Fruit fly (Drosophila melanogaster) whole organism, embryonic: ENCODE results near the gene nompC.
A peak's percentile ranks its signal among the peaks of the same experiment; 100 is the strongest.

ENCODE experiments used
- Adf1 ChIP-seq: fragments of 200-800 bp; sonication (Bioruptor generic); IDR thresholded peaks from 2 replicates; pipeline ENCODE4 v1.3.6; 2022; ENCODE audit warnings: missing biosample characterization, missing genetic modification characterization
- Blimp-1 ChIP-seq: fragments of 200-800 bp; sonication (Bioruptor generic); optimal IDR thresholded peaks from 3 replicates; lab custom pipeline; 2018; ENCODE audit warnings: missing biosample characterization, missing genetic modification characterization, mild to moderate bottlenecking, moderate library complexity, missing genetic modification reagents
- CG1024 ChIP-seq: fragments of 200-800 bp; sonication (Bioruptor generic); IDR thresholded peaks from 2 replicates; pipeline ENCODE4 v1.3.6; 2022; ENCODE audit warnings: missing biosample characterization, missing genetic modification characterization
- CG13894 ChIP-seq: fragments of 200-800 bp; sonication (Bioruptor generic); optimal IDR thresholded peaks from 3 replicates; lab custom pipeline; 2018; ENCODE audit warnings: missing biosample characterization, mild to moderate bottlenecking, missing genetic modification characterization, moderate library complexity
- CG15011 ChIP-seq: fragments of 200-800 bp; sonication (Bioruptor generic); optimal IDR thresholded peaks from 3 replicates; lab custom pipeline; 2018; ENCODE audit warnings: missing biosample characterization, mild to moderate bottlenecking, missing genetic modification characterization
- CG1603 ChIP-seq: fragments of 200-800 bp; sonication (Bioruptor generic); optimal IDR thresholded peaks from 2 replicates; lab custom pipeline; 2019; ENCODE audit warnings: missing biosample characterization, mild to moderate bottlenecking, missing genetic modification characterization, moderate library complexity
- CG1647 ChIP-seq: fragments of 200-800 bp; sonication (Bioruptor generic); optimal IDR thresholded peaks from 3 replicates; lab custom pipeline; 2016; ENCODE audit warnings: missing biosample characterization, missing genetic modification characterization
- CG17361 ChIP-seq: fragments of 200-800 bp; sonication (Bioruptor generic); IDR thresholded peaks from 3 replicates; pipeline ENCODE4 v1.3.6; 2022; ENCODE audit warnings: missing biosample characterization, missing genetic modification characterization
- CG2889 ChIP-seq: fragments of 200-800 bp; sonication (Bioruptor generic); IDR thresholded peaks from 3 replicates; pipeline ENCODE4 v1.3.6; 2022; ENCODE audit warnings: missing biosample characterization, missing genetic modification characterization
- CG30403 ChIP-seq: fragments of 200-800 bp; sonication (Bioruptor generic); optimal IDR thresholded peaks from 3 replicates; lab custom pipeline; 2016; ENCODE audit warnings: missing biosample characterization, missing genetic modification characterization
- CG32532 ChIP-seq: fragments of 200-800 bp; sonication (Bioruptor generic); IDR thresholded peaks from 2 replicates; pipeline ENCODE4 v1.3.6; 2022; ENCODE audit warnings: missing biosample characterization, missing genetic modification characterization
- CG4282 ChIP-seq: fragments of 200-800 bp; sonication (Bioruptor generic); optimal IDR thresholded peaks from 2 replicates; lab custom pipeline; 2016; ENCODE audit warnings: missing biosample characterization, missing genetic modification characterization
- CG4730 ChIP-seq: fragments of 200-800 bp; sonication (Bioruptor generic); IDR thresholded peaks from 2 replicates; pipeline ENCODE4 v1.3.6; 2022; ENCODE audit warnings: missing biosample characterization, missing genetic modification characterization
- CG4820 ChIP-seq: fragments of 200-800 bp; sonication (Bioruptor generic); optimal IDR thresholded peaks from 3 replicates; lab custom pipeline; 2016; ENCODE audit warnings: missing biosample characterization, missing genetic modification characterization
- CG5180 ChIP-seq: fragments of 200-800 bp; sonication (Bioruptor generic); optimal IDR thresholded peaks from 3 replicates; lab custom pipeline; 2017; ENCODE audit warnings: missing biosample characterization, missing genetic modification characterization, mild to moderate bottlenecking, moderate library complexity, missing genetic modification reagents
- CG6791 ChIP-seq: fragments of 200-800 bp; sonication (Bioruptor generic); IDR thresholded peaks from 3 replicates; pipeline ENCODE4 v1.3.6; 2022; ENCODE audit warnings: missing biosample characterization, missing genetic modification characterization; ENCODE audit not compliant: partially characterized antibody
- CG6854 ChIP-seq: fragments of 200-800 bp; sonication (Bioruptor generic); optimal IDR thresholded peaks from 3 replicates; lab custom pipeline; 2017; ENCODE audit warnings: missing biosample characterization, mild to moderate bottlenecking, missing genetic modification characterization
- Doc2 ChIP-seq: fragments of 200-800 bp; sonication (Bioruptor generic); IDR thresholded peaks from 2 replicates; pipeline ENCODE4 v1.3.6; 2022; ENCODE audit warnings: missing biosample characterization, missing genetic modification characterization
- Eip74EF ChIP-seq, 2 experiments: fragments of 200-800 bp in 1 of 2; fragments of >200 bp in 1 of 2; sonication (Bioruptor generic) in 1 of 2; optimal IDR thresholded peaks; 2 replicates each; lab custom pipeline; 2017 to 2019; ENCODE audit warnings: missing biosample characterization in 2 of 2, missing genetic modification characterization in 2 of 2, mild to moderate bottlenecking in 1 of 2, moderate library complexity in 1 of 2
- Gug ChIP-seq: fragments of 200-800 bp; sonication (Bioruptor generic); IDR thresholded peaks from 4 replicates; pipeline ENCODE4 v1.3.6; 2022; ENCODE audit warnings: missing biosample characterization, missing genetic modification characterization
- H15 ChIP-seq: fragments of 200-800 bp; sonication (Bioruptor generic); IDR thresholded peaks from 3 replicates; pipeline ENCODE4 v1.3.6; 2022; ENCODE audit warnings: missing biosample characterization, missing genetic modification characterization
- Hand ChIP-seq: fragments of 200-800 bp; sonication (Bioruptor generic); optimal IDR thresholded peaks from 2 replicates; lab custom pipeline; 2017; ENCODE audit warnings: mild to moderate bottlenecking, missing biosample characterization, missing genetic modification reagents, missing genetic modification characterization
- Hsf ChIP-seq: fragments of 200-800 bp; sonication (Bioruptor generic); optimal IDR thresholded peaks from 3 replicates; lab custom pipeline; 2016; ENCODE audit warnings: missing biosample characterization, missing genetic modification characterization
- Lhr ChIP-seq: fragments of 200-800 bp; sonication (Bioruptor generic); optimal IDR thresholded peaks from 3 replicates; lab custom pipeline; 2017; ENCODE audit warnings: mild to moderate bottlenecking, missing biosample characterization, missing genetic modification reagents, missing genetic modification characterization
- Med ChIP-seq: fragments of 200-800 bp; sonication (Bioruptor generic); peaks from one replicate; lab custom pipeline; 2016; ENCODE audit warnings: missing biosample characterization, missing genetic modification characterization, mild to moderate bottlenecking, inconsistent platforms, moderate library complexity
- Nf-YC ChIP-seq: fragments of 200-800 bp; optimal IDR thresholded peaks from 3 replicates; lab custom pipeline; 2019; ENCODE audit warnings: missing biosample characterization, mild to moderate bottlenecking, missing genetic modification characterization, moderate library complexity
- Opbp ChIP-seq: fragments of 200-800 bp; sonication (Bioruptor generic); IDR thresholded peaks from 3 replicates; pipeline ENCODE4 v1.3.6; 2022; ENCODE audit warnings: missing biosample characterization, missing genetic modification characterization; ENCODE audit not compliant: partially characterized antibody
- Poxn ChIP-seq: fragments of 200-800 bp; sonication (Bioruptor generic); IDR thresholded peaks from 2 replicates; pipeline ENCODE4 v1.3.6; 2022; ENCODE audit warnings: missing biosample characterization, missing genetic modification characterization
- Ptx1 ChIP-seq: fragments of 200-800 bp; sonication (Bioruptor generic); IDR thresholded peaks from 2 replicates; pipeline ENCODE4 v1.3.6; 2022; ENCODE audit warnings: missing biosample characterization, missing genetic modification characterization
- Rx ChIP-seq: fragments of 200-800 bp; sonication (Bioruptor generic); IDR thresholded peaks from 2 replicates; pipeline ENCODE4 v1.3.6; 2022; ENCODE audit warnings: missing biosample characterization, missing genetic modification characterization
- Ssrp ChIP-seq: fragments of 200-800 bp; sonication (Bioruptor generic); optimal IDR thresholded peaks from 2 replicates; lab custom pipeline; 2018; ENCODE audit warnings: missing biosample characterization, mild to moderate bottlenecking, missing genetic modification characterization, moderate library complexity
- al ChIP-seq: fragments of 200-800 bp; sonication (Bioruptor generic); IDR thresholded peaks from 2 replicates; pipeline ENCODE4 v1.3.6; 2022; ENCODE audit warnings: missing biosample characterization, missing genetic modification characterization
- corto ChIP-seq: fragments of 200-800 bp; sonication (Bioruptor generic); optimal IDR thresholded peaks from 2 replicates; lab custom pipeline; 2016; ENCODE audit warnings: missing biosample characterization, mild to moderate bottlenecking, missing genetic modification characterization, moderate library complexity
- da ChIP-seq: fragments of 200-800 bp; sonication (Bioruptor generic); optimal IDR thresholded peaks from 2 replicates; lab custom pipeline; 2016; ENCODE audit warnings: missing biosample characterization, missing genetic modification characterization
- dmrt11E ChIP-seq: fragments of 200-800 bp; sonication (Bioruptor generic); optimal IDR thresholded peaks from 3 replicates; lab custom pipeline; 2018; ENCODE audit warnings: missing biosample characterization, mild to moderate bottlenecking, missing genetic modification characterization, moderate library complexity
- hth ChIP-seq: fragments of >200 bp; optimal IDR thresholded peaks from 2 replicates; lab custom pipeline; 2017; ENCODE audit warnings: inconsistent platforms
- jing ChIP-seq: fragments of 200-800 bp; sonication (Bioruptor generic); optimal IDR thresholded peaks from 2 replicates; lab custom pipeline; 2018; ENCODE audit warnings: missing biosample characterization, mild to moderate bottlenecking, missing genetic modification characterization
- nom ChIP-seq: fragments of 200-800 bp; sonication (Bioruptor generic); optimal IDR thresholded peaks from 2 replicates; lab custom pipeline; 2017; ENCODE audit warnings: missing biosample characterization, missing genetic modification characterization, mild to moderate bottlenecking, moderate library complexity, missing genetic modification reagents
- onecut ChIP-seq: fragments of 200-800 bp; sonication (Bioruptor generic); IDR thresholded peaks from 2 replicates; pipeline ENCODE4 v1.3.6; 2022; ENCODE audit warnings: missing biosample characterization, missing genetic modification characterization
- pb ChIP-seq: fragments of 200-800 bp; sonication (Bioruptor generic); optimal IDR thresholded peaks from 3 replicates; lab custom pipeline; 2016; ENCODE audit warnings: missing biosample characterization, missing genetic modification characterization
- pnt ChIP-seq: fragments of 200-800 bp; sonication (Bioruptor generic); optimal IDR thresholded peaks from 3 replicates; lab custom pipeline; 2016; ENCODE audit warnings: missing biosample characterization, missing genetic modification characterization
- ranshi ChIP-seq: fragments of 200-800 bp; sonication (Bioruptor generic); IDR thresholded peaks from 2 replicates; pipeline ENCODE4 v1.3.6; 2022; ENCODE audit warnings: missing biosample characterization, missing genetic modification characterization
- rib ChIP-seq: fragments of 200-800 bp; sonication (Bioruptor generic); IDR thresholded peaks from 2 replicates; pipeline ENCODE4 v1.3.6; 2022; ENCODE audit warnings: missing biosample characterization, missing genetic modification characterization
- row ChIP-seq: fragments of 200-800 bp; sonication (Bioruptor generic); IDR thresholded peaks from 3 replicates; pipeline ENCODE4 v1.3.6; 2022; ENCODE audit warnings: missing biosample characterization, missing genetic modification characterization
- sens-2 ChIP-seq: fragments of 200-800 bp; sonication (Bioruptor generic); IDR thresholded peaks from 2 replicates; pipeline ENCODE4 v1.3.6; 2022; ENCODE audit warnings: missing biosample characterization, missing genetic modification characterization
- tx ChIP-seq: fragments of 200-800 bp; sonication (Bioruptor generic); optimal IDR thresholded peaks from 2 replicates; lab custom pipeline; 2016; ENCODE audit warnings: missing biosample characterization, missing genetic modification characterization
- vvl ChIP-seq: fragments of 200-800 bp; sonication (Bioruptor generic); IDR thresholded peaks from 2 replicates; pipeline ENCODE4 v1.3.6; 2022; ENCODE audit warnings: missing biosample characterization, missing genetic modification characterization
- wor ChIP-seq: fragments of 200-800 bp; sonication (Bioruptor generic); IDR thresholded peaks from 2 replicates; pipeline ENCODE4 v1.3.6; 2022; ENCODE audit warnings: missing biosample characterization, missing genetic modification characterization
- yki ChIP-seq: fragments of >200 bp; optimal IDR thresholded peaks from 3 replicates; lab custom pipeline; 2018
- zen2 ChIP-seq: fragments of 200-800 bp; sonication (Bioruptor generic); IDR thresholded peaks from 3 replicates; pipeline ENCODE4 v1.3.6; 2022; ENCODE audit warnings: missing biosample characterization, missing genetic modification characterization; ENCODE audit not compliant: partially characterized antibody

Gene nompC

dm6 chr2L:5326414-5327265 lies 19.4 kb upstream of the nompC start, which contains the start of the genes Ncoa6 and cype (continued):
- peak; percentile 37 for TF ChIP-seq Hsf (GFP tag; lab: Kevin White, UChicago)
- no peak for TF ChIP-seq sens-2 (GFP tag; lab: Robert Waterston, UW)
- peak; percentile 52 for TF ChIP-seq dmrt11E (tag; lab: Kevin White, UChicago)
- TF ChIP-seq rib (GFP tag; lab: Robert Waterston, UW) = no peak
- peak; percentile 59 for TF ChIP-seq vvl (GFP tag; lab: Robert Waterston, UW)
- TF ChIP-seq pb (GFP tag; lab: Kevin White, UChicago) = no peak
- TF ChIP-seq al = peak; percentile 43; the same call in 1 of the 2 replicates
- TF ChIP-seq Hand (GFP tag; lab: Kevin White, UChicago) = no peak
- TF ChIP-seq CG17361 (GFP tag; lab: Robert Waterston, UW) = peak; percentile 79
- no peak for TF ChIP-seq nom (GFP tag; lab: Kevin White, UChicago)
- 0 out of 3 replicates have a peak, but pooled peaks have one; percentile 40 for TF ChIP-seq H15 (GFP tag; lab: Robert Waterston, UW)
- peak; percentile 69 for TF ChIP-seq CG32532 (GFP tag; lab: Robert Waterston, UW)
- no peak for TF ChIP-seq corto (GFP tag; lab: Kevin White, UChicago)
- TF ChIP-seq CG1024 = no peak
- TF ChIP-seq Poxn = no peak
- peak; percentile 33 for TF ChIP-seq onecut (GFP tag; lab: Robert Waterston, UW)
- peak; percentile 86 for TF ChIP-seq zen2 (GFP tag; lab: Robert Waterston, UW)
- TF ChIP-seq Ssrp (tag; lab: Kevin White, UChicago) = peak; percentile 39
- TF ChIP-seq hth (lab: Kevin White, UChicago) = no peak
- no peak for TF ChIP-seq CG5180
- no peak for TF ChIP-seq CG4730 (GFP tag; lab: Robert Waterston, UW)
- TF ChIP-seq Doc2 = no peak
- TF ChIP-seq pnt (GFP tag; lab: Kevin White, UChicago) = no peak
- TF ChIP-seq CG30403 (GFP tag; lab: Kevin White, UChicago) = peak; percentile 54
- peak; percentile 79 for TF ChIP-seq CG6791 (GFP tag; lab: Robert Waterston, UW)
- TF ChIP-seq jing = no peak
- no peak for TF ChIP-seq CG1647 (GFP tag; lab: Kevin White, UChicago)
- TF ChIP-seq row (GFP tag; lab: Robert Waterston, UW) = peak; percentile 84
- TF ChIP-seq ranshi (GFP tag; lab: Robert Waterston, UW) = peak; percentile 54; the same call in 1 of the 2 replicates
- no peak; the same call in 3 of the 4 replicates for TF ChIP-seq Gug
- no peak for TF ChIP-seq yki (lab: Kevin White, UChicago)
- no peak for TF ChIP-seq da (GFP tag; lab: Kevin White, UChicago)
- peak; percentile 59 for TF ChIP-seq CG13894 (tag; lab: Kevin White, UChicago)
- TF ChIP-seq Nf-YC (tag; lab: Kevin White, UChicago) = peak; percentile 73
- TF ChIP-seq CG2889 (GFP tag; lab: Robert Waterston, UW) = no peak
- TF ChIP-seq Med (GFP tag; lab: Kevin White, UChicago) = peak; percentile 79
- TF ChIP-seq Lhr (GFP tag; lab: Kevin White, UChicago) = peak; percentile 41
- peak; percentile 39 for TF ChIP-seq Blimp-1 (GFP tag; lab: Kevin White, UChicago)
- no peak for TF ChIP-seq CG15011 (GFP tag; lab: Kevin White, UChicago)
- no peak for TF ChIP-seq Eip74EF (GFP tag; optimal IDR thresholded peaks at IDR 0.05; lab: Kevin White, UChicago)
- TF ChIP-seq Rx (GFP tag; lab: Robert Waterston, UW) = no peak
- peak; percentile 76; the same call in 2 of the 3 replicates for TF ChIP-seq Opbp (GFP tag; lab: Robert Waterston, UW)
- TF ChIP-seq CG1603 (tag; lab: Kevin White, UChicago) = peak; percentile 58
- TF ChIP-seq Adf1 (GFP tag; lab: Robert Waterston, UW) = no peak
- TF ChIP-seq tx (GFP tag; lab: Kevin White, UChicago) = no peak
- TF ChIP-seq CG4820 = peak; percentile 17
- peak; percentile 58 for TF ChIP-seq Ptx1 (GFP tag; lab: Robert Waterston, UW)
- TF ChIP-seq wor (GFP tag; lab: Robert Waterston, UW) = no peak
- TF ChIP-seq CG4282 = no peak
- peak; percentile 6 for TF ChIP-seq CG6854 (GFP tag; lab: Kevin White, UChicago)
